Worm (Caenorhabditis elegans) whole organism, late embryonic: Measurements from ENCODE around the gene pst-1.
A peak's percentile ranks its signal among the peaks of the same experiment; 100 is the strongest.

Source experiments
- C08G9.2 ChIP-seq: sonication (generic microtip); optimal IDR thresholded peaks from 2 replicates; lab custom pipeline; 2016; ENCODE audit warnings: mild to moderate bottlenecking, missing genetic modification characterization, moderate library complexity, missing compliant biosample characterization
- K02D7.2 ChIP-seq: sonication (generic microtip); optimal IDR thresholded peaks from 2 replicates; lab custom pipeline; 2017; ENCODE audit warnings: mild to moderate bottlenecking, missing genetic modification characterization, missing compliant biosample characterization
- K09A11.1 ChIP-seq: sonication (generic microtip); optimal IDR thresholded peaks from 2 replicates; lab custom pipeline; 2017; ENCODE audit warnings: antibody characterized with exemption, mild to moderate bottlenecking, missing genetic modification characterization, missing compliant biosample characterization; ENCODE audit not compliant: insufficient read depth
- Y22D7AL.16 ChIP-seq: sonication (generic microtip); optimal IDR thresholded peaks from 2 replicates; lab custom pipeline; 2016; ENCODE audit warnings: missing genetic modification characterization, missing compliant biosample characterization
- ahr-1 ChIP-seq: sonication (generic microtip); optimal IDR thresholded peaks from 2 replicates; lab custom pipeline; 2016; ENCODE audit warnings: missing genetic modification characterization, missing compliant biosample characterization
- ceh-19 ChIP-seq: fragments of 200-800 bp; sonication (Bioruptor generic); optimal IDR thresholded peaks from 2 replicates; lab custom pipeline; 2018; ENCODE audit warnings: mild to moderate bottlenecking, missing genetic modification characterization, missing compliant biosample characterization
- ceh-2 ChIP-seq: sonication (generic microtip); optimal IDR thresholded peaks from 2 replicates; lab custom pipeline; 2016; ENCODE audit warnings: missing genotype, missing genetic modification characterization, missing compliant biosample characterization
- ceh-24 ChIP-seq: sonication (generic microtip); optimal IDR thresholded peaks from 2 replicates; lab custom pipeline; 2016; ENCODE audit warnings: mild to moderate bottlenecking, missing genetic modification characterization, missing compliant biosample characterization
- ceh-45 ChIP-seq: fragments of 200-800 bp; sonication (Bioruptor generic); IDR thresholded peaks from 2 replicates; pipeline ENCODE4 v1.3.6; 2022; ENCODE audit warnings: missing genetic modification reagents, missing genetic modification characterization, missing compliant biosample characterization
- ceh-48 ChIP-seq: sonication (generic microtip); optimal IDR thresholded peaks from 2 replicates; lab custom pipeline; 2016; ENCODE audit warnings: missing genetic modification characterization, inconsistent platforms, missing compliant biosample characterization
- dmd-4 ChIP-seq: sonication (generic microtip); optimal IDR thresholded peaks from 2 replicates; lab custom pipeline; 2016; ENCODE audit warnings: borderline replicate concordance, missing genetic modification characterization, missing compliant biosample characterization
- dve-1 ChIP-seq: sonication (generic microtip); optimal IDR thresholded peaks from 2 replicates; lab custom pipeline; 2017; ENCODE audit warnings: antibody characterized with exemption, mild to moderate bottlenecking, missing genetic modification characterization, missing compliant biosample characterization
- elt-2 ChIP-seq: sonication (generic microtip); optimal IDR thresholded peaks from 2 replicates; lab custom pipeline; 2016; ENCODE audit warnings: missing genetic modification reagents, missing genetic modification characterization, missing compliant biosample characterization
- elt-4 ChIP-seq: sonication (generic microtip); optimal IDR thresholded peaks from 2 replicates; lab custom pipeline; 2016; ENCODE audit warnings: missing genetic modification characterization, missing compliant biosample characterization
- eyg-1 ChIP-seq: sonication (generic microtip); optimal IDR thresholded peaks from 2 replicates; lab custom pipeline; 2016; ENCODE audit warnings: missing genotype, missing genetic modification characterization, missing compliant biosample characterization
- fax-1 ChIP-seq: sonication (generic microtip); optimal IDR thresholded peaks from 2 replicates; lab custom pipeline; 2016; ENCODE audit warnings: missing genotype, missing genetic modification characterization, missing compliant biosample characterization
- fkh-6 ChIP-seq: sonication (generic microtip); optimal IDR thresholded peaks from 2 replicates; lab custom pipeline; 2016; ENCODE audit warnings: missing genetic modification characterization, missing compliant biosample characterization
- gmeb-2 ChIP-seq: sonication (generic microtip); optimal IDR thresholded peaks from 2 replicates; lab custom pipeline; 2016; ENCODE audit warnings: missing genetic modification characterization, inconsistent platforms, missing compliant biosample characterization
- hlh-15 ChIP-seq: sonication (generic microtip); optimal IDR thresholded peaks from 2 replicates; lab custom pipeline; 2016; ENCODE audit warnings: missing genetic modification characterization, missing compliant biosample characterization
- hlh-30 ChIP-seq: sonication (generic microtip); optimal IDR thresholded peaks from 2 replicates; lab custom pipeline; 2017; ENCODE audit warnings: antibody characterized with exemption, missing genetic modification characterization, missing compliant biosample characterization; ENCODE audit not compliant: insufficient read depth
- hlh-6 ChIP-seq: sonication (generic microtip); optimal IDR thresholded peaks from 2 replicates; lab custom pipeline; 2016; ENCODE audit warnings: missing genotype, missing genetic modification characterization, missing compliant biosample characterization
- lim-6 ChIP-seq: sonication (generic microtip); optimal IDR thresholded peaks from 2 replicates; lab custom pipeline; 2016; ENCODE audit warnings: missing genetic modification characterization, missing compliant biosample characterization
- lin-11 ChIP-seq: fragments of 200-800 bp; sonication (Bioruptor generic); optimal IDR thresholded peaks from 2 replicates; lab custom pipeline; 2018; ENCODE audit warnings: mild to moderate bottlenecking, missing genetic modification characterization, missing compliant biosample characterization
- nfya-1 ChIP-seq: sonication (generic microtip); optimal IDR thresholded peaks from 2 replicates; lab custom pipeline; 2017; ENCODE audit warnings: missing genetic modification characterization, mild to moderate bottlenecking, missing compliant biosample characterization, antibody characterized with exemption, moderate library complexity
- nhr-11 ChIP-seq: fragments of 150-350 bp; optimal IDR thresholded peaks from 2 replicates; lab custom pipeline; 2014; ENCODE audit warnings: missing biosample characterization, missing genetic modification characterization
- nhr-232 ChIP-seq: sonication (generic microtip); optimal IDR thresholded peaks from 2 replicates; lab custom pipeline; 2016; ENCODE audit warnings: missing genetic modification characterization, missing compliant biosample characterization
- npax-4 ChIP-seq: sonication (generic microtip); optimal IDR thresholded peaks from 2 replicates; lab custom pipeline; 2016; ENCODE audit warnings: missing genetic modification characterization, missing compliant biosample characterization
- pag-3 ChIP-seq: sonication (generic microtip); optimal IDR thresholded peaks from 2 replicates; lab custom pipeline; 2016; ENCODE audit warnings: missing compliant biosample characterization, missing genetic modification characterization, borderline replicate concordance
- pat-9 ChIP-seq: fragments of 200-800 bp; sonication (Bioruptor generic); optimal IDR thresholded peaks from 2 replicates; lab custom pipeline; 2018; ENCODE audit warnings: mild to moderate bottlenecking, missing genetic modification characterization, moderate library complexity, missing compliant biosample characterization
- pha-2 ChIP-seq: sonication (generic microtip); optimal IDR thresholded peaks from 2 replicates; lab custom pipeline; 2017; ENCODE audit warnings: mild to moderate bottlenecking, missing genetic modification characterization, missing compliant biosample characterization
- ref-2 ChIP-seq: sonication (generic microtip); optimal IDR thresholded peaks from 2 replicates; lab custom pipeline; 2016; ENCODE audit warnings: missing genetic modification characterization, missing compliant biosample characterization
- rnt-1 ChIP-seq: sonication (generic microtip); optimal IDR thresholded peaks from 2 replicates; lab custom pipeline; 2016; ENCODE audit warnings: missing genetic modification characterization, missing compliant biosample characterization
- sdc-2 ChIP-seq: sonication (generic microtip); optimal IDR thresholded peaks from 2 replicates; lab custom pipeline; 2016; ENCODE audit warnings: missing genotype, missing genetic modification characterization, missing compliant biosample characterization
- sox-4 ChIP-seq: sonication (generic microtip); optimal IDR thresholded peaks from 2 replicates; lab custom pipeline; 2017; ENCODE audit warnings: mild to moderate bottlenecking, missing genetic modification characterization, inconsistent platforms, missing compliant biosample characterization
- tbx-2 ChIP-seq: sonication (generic microtip); optimal IDR thresholded peaks from 2 replicates; lab custom pipeline; 2016; ENCODE audit warnings: missing genetic modification characterization, missing compliant biosample characterization
- ttx-3 ChIP-seq: sonication (generic microtip); optimal IDR thresholded peaks from 2 replicates; lab custom pipeline; 2016; ENCODE audit warnings: missing genetic modification reagents, missing genetic modification characterization, missing compliant biosample characterization
- unc-3 ChIP-seq, 2 experiments: fragments of 200-800 bp in 1 of 2; sonication (Bioruptor generic) in 1 of 2; sonication (generic microtip) in 1 of 2; conservative IDR thresholded peaks in 1 of 2; optimal IDR thresholded peaks in 1 of 2; 2 replicates each; pipeline versions ENCODE4 v1.3.6 to Lab custom; 2016 to 2022; ENCODE audit warnings: missing compliant biosample characterization in 2 of 2, missing genetic modification characterization in 2 of 2, missing genetic modification reagents in 1 of 2
- unc-55 ChIP-seq: sonication (generic microtip); optimal IDR thresholded peaks from 2 replicates; lab custom pipeline; 2017; ENCODE audit warnings: missing biosample characterization, missing genetic modification reagents, missing genetic modification characterization
- unc-86 ChIP-seq: sonication (generic microtip); optimal IDR thresholded peaks from 2 replicates; lab custom pipeline; 2016; ENCODE audit warnings: missing genetic modification characterization, missing compliant biosample characterization
- zip-5 ChIP-seq: sonication (generic microtip); optimal IDR thresholded peaks from 2 replicates; lab custom pipeline; 2016; ENCODE audit warnings: missing genetic modification characterization, missing compliant biosample characterization

pst-1 gene

ce11 chrV:5939503-5940072 is 3.7 kb upstream of the pst-1 start, which contains the start of gene syf-3:
TSS of gene syf-3 (plus strand) at chrV:5940022.
- no peak for TF ChIP-seq fkh-6 (tag; lab: Kevin White, UChicago)
- peak; percentile 42 for TF ChIP-seq nfya-1 (tag; lab: Kevin White, UChicago)
- no peak for TF ChIP-seq pha-2 (tag; lab: Kevin White, UChicago)
- TF ChIP-seq zip-5 (tag; lab: Kevin White, UChicago): no peak
- TF ChIP-seq fax-1 (tag; lab: Kevin White, UChicago): no peak

- TF ChIP-seq eyg-1 (tag; lab: Kevin White, UChicago): no peak
- TF ChIP-seq hlh-6 (tag; lab: Kevin White, UChicago): no peak
- no peak for TF ChIP-seq ceh-48 (tag; lab: Kevin White, UChicago)
- no peak for TF ChIP-seq Y22D7AL.16 (tag; lab: Kevin White, UChicago)
- TF ChIP-seq C08G9.2 (tag; lab: Kevin White, UChicago): no peak
- no peak for TF ChIP-seq ceh-2 (tag; lab: Kevin White, UChicago)
- TF ChIP-seq lin-11 (tag; lab: Kevin White, UChicago): no peak
- TF ChIP-seq nhr-232: no peak
- TF ChIP-seq pag-3 (tag; lab: Kevin White, UChicago): no peak
- TF ChIP-seq unc-86 (tag; lab: Kevin White, UChicago): no peak
- no peak for TF ChIP-seq pat-9 (tag; lab: Kevin White, UChicago)
- TF ChIP-seq tbx-2 (tag; lab: Kevin White, UChicago): no peak
- TF ChIP-seq hlh-15 (tag; lab: Kevin White, UChicago): no peak
- TF ChIP-seq ceh-24 (tag; lab: Kevin White, UChicago): no peak
- no peak for TF ChIP-seq ahr-1
- TF ChIP-seq pha-2 (tag; lab: Kevin White, UChicago): no peak
- TF ChIP-seq unc-55 (GFP tag; lab: Kevin White, UChicago): no peak
- TF ChIP-seq K02D7.2: no peak
- no peak for TF ChIP-seq ceh-45 (GFP tag; lab: Robert Waterston, UW)
- no peak for TF ChIP-seq ref-2 (tag; lab: Kevin White, UChicago)
Observed at ce11 chrV:5949674-5950149, 6.4 kb downstream of the pst-1 start.

- no peak for TF ChIP-seq K09A11.1 (tag; lab: Kevin White, UChicago)
- no peak for TF ChIP-seq sox-4 (tag; lab: Kevin White, UChicago)
- no peak for TF ChIP-seq gmeb-2 (tag; lab: Kevin White, UChicago)
- no peak for TF ChIP-seq sdc-2 (tag; lab: Kevin White, UChicago)
- no peak for TF ChIP-seq lim-6 (tag; lab: Kevin White, UChicago)
Observed at ce11 chrV:5951133-5951532, 7.9 kb downstream of the pst-1 start, which contains the start of gene M03F8.1. TSS of gene M03F8.1 (plus strand) at chrV:5951433.

ce11 chrV:5953086-5953485 is 9.8 kb downstream of the pst-1 start:
- no peak for TF ChIP-seq hlh-6 (tag; lab: Kevin White, UChicago)
- TF ChIP-seq nfya-1 (tag; lab: Kevin White, UChicago): peak; percentile 75
- TF ChIP-seq dve-1 (tag; lab: Kevin White, UChicago): no peak
- TF ChIP-seq tbx-2 (tag; lab: Kevin White, UChicago): no peak
- no peak for TF ChIP-seq elt-4 (tag; lab: Kevin White, UChicago)
- no peak for TF ChIP-seq lim-6 (tag; lab: Kevin White, UChicago)
- no peak for TF ChIP-seq ahr-1
- TF ChIP-seq nhr-11 (tag; lab: Kevin White, UChicago): no peak

- TF ChIP-seq hlh-30 (no peak), npax-4 (tag; lab: Kevin White, UChicago) (no peak), unc-3 (GFP tag; conservative IDR thresholded peaks at IDR 0.05; lab: Robert Waterston, UW) (no peak), unc-3 (tag; optimal IDR thresholded peaks at IDR 0.05; lab: Kevin White, UChicago) (no peak), ceh-19 (GFP tag; lab: Kevin White, UChicago) (no peak), elt-2 (tag; lab: Kevin White, UChicago) (no peak), ttx-3 (tag; lab: Kevin White, UChicago) (no peak), unc-86 (tag; lab: Kevin White, UChicago) (no peak), rnt-1 (tag; lab: Kevin White, UChicago) (no peak), pat-9 (tag; lab: Kevin White, UChicago) (no peak), dmd-4 (no peak)
Observed at ce11 chrV:5954747-5955146, 11.5 kb downstream of the pst-1 start, which contains the start of gene M03F8.6. TSS of gene M03F8.6 (minus strand) at chrV:5954847.
